Fruit fly (Drosophila melanogaster): ENCODE data around the gene Mst98Cb.

Mst98Cb gene

dm6 chr3R:28304505-28304904 lies 11.9 kb downstream of the Mst98Cb start, which contains the start of gene CG12516:
Gene CG12516, minus strand, starts transcription at chr3R:28304605.
- no peak for TF ChIP-seq pad (GFP tag; optimal IDR thresholded peaks at IDR 0.05)
- no peak for TF ChIP-seq CG11617 (GFP tag; optimal IDR thresholded peaks at IDR 0.05)
- no peak for TF ChIP-seq CG12768 (GFP tag; optimal IDR thresholded peaks at IDR 0.05)
- no peak for TF ChIP-seq cic (GFP tag; optimal IDR thresholded peaks at IDR 0.05)
- no peak for TF ChIP-seq Clk (GFP tag; optimal IDR thresholded peaks at IDR 0.05)
- no peak for TF ChIP-seq bab1 (GFP tag; optimal IDR thresholded peaks at IDR 0.05)
- TF ChIP-seq ovo (GFP tag; optimal IDR thresholded peaks at IDR 0.05): no peak

dm6 chr3R:28305959-28306358 lies 13.4 kb downstream of the Mst98Cb start:
- TF ChIP-seq CG11617 (GFP tag; optimal IDR thresholded peaks at IDR 0.05) (no peak), Mnt (GFP tag; optimal IDR thresholded peaks at IDR 0.05) (no peak), tj (GFP tag; optimal IDR thresholded peaks at IDR 0.05) (no peak), CG7101 (tag; optimal IDR thresholded peaks at IDR 0.05) (no peak), Clk (GFP tag; optimal IDR thresholded peaks at IDR 0.05) (no peak), cnc (optimal IDR thresholded peaks at IDR 0.05) (no peak), kay (GFP tag; ENCODE audit: borderline replicate concordance) (no peak), pad (GFP tag; optimal IDR thresholded peaks at IDR 0.05) (no peak), Crg-1 (GFP tag; optimal IDR thresholded peaks at IDR 0.05) (no peak), Hr96 (GFP tag; optimal IDR thresholded peaks at IDR 0.05) (no peak), bab1 (GFP tag; optimal IDR thresholded peaks at IDR 0.05) (no peak), ovo (GFP tag; optimal IDR thresholded peaks at IDR 0.05) (no peak), CG1620 (GFP tag; optimal IDR thresholded peaks at IDR 0.05) (no peak), cic (GFP tag; optimal IDR thresholded peaks at IDR 0.05) (no peak), CG33017 (tag; optimal IDR thresholded peaks at IDR 0.05) (no peak), toe (GFP tag; optimal IDR thresholded peaks at IDR 0.05) (no peak)

DNA sequence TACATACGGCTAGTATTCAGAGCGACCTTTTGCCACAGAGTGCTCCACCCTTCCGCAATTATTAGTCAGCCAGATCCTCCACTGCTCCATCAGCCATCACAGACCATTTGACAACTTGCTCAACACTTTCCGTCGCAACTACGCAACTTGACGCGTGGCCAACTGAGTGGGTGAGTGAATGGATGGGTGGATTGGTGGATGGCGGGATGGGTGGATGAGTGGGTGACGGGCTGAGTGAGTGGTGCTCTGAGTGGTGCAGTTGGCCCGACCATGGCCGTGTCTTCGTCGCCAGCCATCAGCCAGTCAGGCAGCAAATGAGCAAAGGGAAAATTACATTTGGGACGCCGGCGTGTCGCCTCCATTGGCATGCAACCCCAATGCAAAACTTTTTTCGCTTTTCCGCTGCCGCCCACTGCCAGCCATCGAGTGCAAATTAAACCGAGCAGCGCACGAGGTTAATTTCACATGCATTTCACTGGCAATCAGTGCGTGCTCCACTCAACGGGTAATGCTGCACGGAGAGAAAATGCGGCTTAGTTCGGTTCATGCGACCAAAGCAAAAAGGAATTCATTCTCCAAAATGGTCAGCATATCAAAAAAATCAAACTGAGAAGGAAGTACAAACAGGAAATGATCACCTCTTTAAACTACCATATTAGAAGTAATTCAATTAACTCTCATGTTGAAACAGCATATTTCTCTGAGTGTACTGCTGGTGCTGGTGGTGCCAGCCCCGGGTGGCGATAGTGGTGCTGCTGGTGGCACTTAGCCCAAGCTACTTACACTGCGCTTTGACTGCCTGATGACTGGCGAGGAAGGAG lies 15.5 kb downstream of the Mst98Cb start:
- TF ChIP-seq ovo (GFP tag; optimal IDR thresholded peaks at IDR 0.05) (no peak), cnc (optimal IDR thresholded peaks at IDR 0.05) (no peak), bab1 (GFP tag; optimal IDR thresholded peaks at IDR 0.05) (no peak), CG33017 (tag; optimal IDR thresholded peaks at IDR 0.05) (no peak), Crg-1 (GFP tag; optimal IDR thresholded peaks at IDR 0.05) (no peak), CG5204 (GFP tag; optimal IDR thresholded peaks at IDR 0.05) (no peak), CG1620 (GFP tag; optimal IDR thresholded peaks at IDR 0.05) (no peak), CG7045 (GFP tag; optimal IDR thresholded peaks at IDR 0.05) (no peak), pad (GFP tag; optimal IDR thresholded peaks at IDR 0.05) (no peak), kay (GFP tag; ENCODE audit: borderline replicate concordance) (no peak), Mnt (GFP tag; optimal IDR thresholded peaks at IDR 0.05) (no peak), Clk (GFP tag; optimal IDR thresholded peaks at IDR 0.05) (no peak)

- TF ChIP-seq CG7101 (tag; optimal IDR thresholded peaks at IDR 0.05) (no peak), cic (GFP tag; optimal IDR thresholded peaks at IDR 0.05) (no peak), toe (GFP tag; optimal IDR thresholded peaks at IDR 0.05) (no peak), CG11617 (GFP tag; optimal IDR thresholded peaks at IDR 0.05) (no peak), tj (GFP tag; optimal IDR thresholded peaks at IDR 0.05) (no peak), CG5204 (GFP tag; optimal IDR thresholded peaks at IDR 0.05) (no peak), ovo (GFP tag; optimal IDR thresholded peaks at IDR 0.05) (no peak), CG33017 (tag; optimal IDR thresholded peaks at IDR 0.05) (no peak), Hr96 (GFP tag; optimal IDR thresholded peaks at IDR 0.05) (no peak), pad (GFP tag; optimal IDR thresholded peaks at IDR 0.05) (no peak), kay (GFP tag; ENCODE audit: borderline replicate concordance) (no peak)
These were observed 24.7 kb downstream of the Mst98Cb start for dm6 chr3R:28317151-28317844.

DNA sequence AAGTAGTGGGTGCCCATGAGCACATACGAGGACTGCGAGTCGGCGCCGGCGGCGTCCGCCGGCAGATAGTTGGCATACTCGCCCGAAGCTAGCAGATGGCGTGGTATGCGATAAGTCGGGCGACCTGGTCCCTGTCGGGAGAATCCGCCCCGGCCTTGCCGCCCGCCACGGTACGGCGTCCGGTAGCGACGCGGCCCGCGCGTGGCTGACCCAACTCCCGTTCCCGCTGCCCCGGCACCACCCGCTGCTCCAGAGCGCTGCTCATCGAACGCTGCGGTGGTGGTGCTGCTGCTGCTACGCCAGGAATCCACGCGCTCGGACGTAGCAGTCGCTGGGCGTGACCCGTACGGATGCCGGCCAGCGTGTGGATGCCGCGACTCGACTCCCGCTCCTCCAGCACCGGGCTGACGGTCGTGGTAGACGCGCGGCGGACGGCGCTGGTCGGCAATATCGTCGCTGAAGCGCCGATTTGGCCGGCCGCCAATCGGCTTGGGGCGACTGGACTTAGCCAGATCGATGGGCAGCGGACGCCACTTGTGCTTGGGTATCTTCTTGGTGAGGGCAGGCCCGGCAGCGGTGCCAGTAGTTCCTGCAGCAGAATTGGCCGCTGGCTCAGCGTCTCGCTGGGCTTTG lies 31.2 kb downstream of the Mst98Cb start:
- no peak for TF ChIP-seq kay (GFP tag; ENCODE audit: borderline replicate concordance)

dm6 chr3R:28324834-28325233 lies 32.2 kb downstream of the Mst98Cb start:
- TF ChIP-seq CG12768 (GFP tag; optimal IDR thresholded peaks at IDR 0.05) (no peak), CG11617 (GFP tag; optimal IDR thresholded peaks at IDR 0.05) (no peak), CG7101 (tag; optimal IDR thresholded peaks at IDR 0.05) (no peak), Hr96 (GFP tag; optimal IDR thresholded peaks at IDR 0.05) (no peak), Mnt (GFP tag; optimal IDR thresholded peaks at IDR 0.05) (no peak), ovo (GFP tag; optimal IDR thresholded peaks at IDR 0.05) (no peak), Clk (GFP tag; optimal IDR thresholded peaks at IDR 0.05) (no peak), tj (GFP tag; optimal IDR thresholded peaks at IDR 0.05) (no peak), cnc (optimal IDR thresholded peaks at IDR 0.05) (no peak), bab1 (GFP tag; optimal IDR thresholded peaks at IDR 0.05) (no peak), pad (GFP tag; optimal IDR thresholded peaks at IDR 0.05) (no peak), toe (GFP tag; optimal IDR thresholded peaks at IDR 0.05) (no peak), CG1620 (GFP tag; optimal IDR thresholded peaks at IDR 0.05) (no peak), Crg-1 (GFP tag; optimal IDR thresholded peaks at IDR 0.05) (no peak), CG33017 (tag; optimal IDR thresholded peaks at IDR 0.05) (no peak), CG14711 (tag; optimal IDR thresholded peaks at IDR 0.05) (no peak)
